Worm (Caenorhabditis elegans): ENCODE data around the gene tmem-138.

ce11 chrII:8152711-8153325 is 4.3 kb upstream of the tmem-138 start:
- TF ChIP-seq W03F9.2 (tag; optimal IDR thresholded peaks at IDR 0.05) (no peak), him-1 (tag; optimal IDR thresholded peaks at IDR 0.05) (no peak), dao-5 (tag; optimal IDR thresholded peaks at IDR 0.05) (no peak)
